Fruit fly (Drosophila melanogaster) Kc167 (cell line): ENCODE results near the gene CG31415.

Experiments
- Sin3A ChIP-seq: fragments of >200 bp; optimal IDR thresholded peaks from 2 replicates; lab custom pipeline; 2018; ENCODE audit warnings: missing external identifiers
- h ChIP-seq: fragments of >200 bp; optimal IDR thresholded peaks from 3 replicates; lab custom pipeline; 2018; ENCODE audit warnings: missing external identifiers
- psq ChIP-seq: fragments of >200 bp; optimal IDR thresholded peaks from 2 replicates; lab custom pipeline; 2017; ENCODE audit warnings: missing external identifiers

dm6 chr3R:9743217-9743616 is at the start of gene CG31415:
- TF ChIP-seq h (lab: Kevin White, UChicago) (no peak), Sin3A (no peak), psq (lab: Kevin White, UChicago) (no peak)
